Worm (Caenorhabditis elegans) whole organism, midembryonic: ENCODE data around the gene mcm-2.

Source experiments
- flt-1 ChIP-seq: fragments of 200-800 bp; sonication (Bioruptor generic); IDR thresholded peaks from 2 replicates; pipeline ENCODE4 v1.3.6; 2022; ENCODE audit warnings: missing genetic modification characterization, missing compliant biosample characterization
- med-1 ChIP-seq: sonication (generic microtip); optimal IDR thresholded peaks from 2 replicates; lab custom pipeline; 2017; ENCODE audit warnings: missing genetic modification characterization, mild to moderate bottlenecking, missing compliant biosample characterization, antibody characterized with exemption, missing genetic modification reagents; ENCODE audit not compliant: insufficient read depth

ce11 chrII:12005981-12006380 is 444 bp downstream of the mcm-2 start:
- TF ChIP-seq flt-1 (GFP tag; lab: Robert Waterston, UW) (no peak), med-1 (no peak)
